Fruit fly (Drosophila melanogaster): Measurements from ENCODE around the gene CG15571.
A peak's percentile ranks its signal among the peaks of the same experiment; 100 is the strongest.

CG15571 gene

dm6 chrX:4205346-4206178, 11.6 kb downstream of the CG15571 start, which contains the start of gene Fas2:
Gene Fas2 (minus strand): TSS chrX:4206093.
- TF ChIP-seq CG17801 (GFP tag; optimal IDR thresholded peaks at IDR 0.05; ENCODE audit: partially characterized antibody): peak; percentile 39

DNA sequence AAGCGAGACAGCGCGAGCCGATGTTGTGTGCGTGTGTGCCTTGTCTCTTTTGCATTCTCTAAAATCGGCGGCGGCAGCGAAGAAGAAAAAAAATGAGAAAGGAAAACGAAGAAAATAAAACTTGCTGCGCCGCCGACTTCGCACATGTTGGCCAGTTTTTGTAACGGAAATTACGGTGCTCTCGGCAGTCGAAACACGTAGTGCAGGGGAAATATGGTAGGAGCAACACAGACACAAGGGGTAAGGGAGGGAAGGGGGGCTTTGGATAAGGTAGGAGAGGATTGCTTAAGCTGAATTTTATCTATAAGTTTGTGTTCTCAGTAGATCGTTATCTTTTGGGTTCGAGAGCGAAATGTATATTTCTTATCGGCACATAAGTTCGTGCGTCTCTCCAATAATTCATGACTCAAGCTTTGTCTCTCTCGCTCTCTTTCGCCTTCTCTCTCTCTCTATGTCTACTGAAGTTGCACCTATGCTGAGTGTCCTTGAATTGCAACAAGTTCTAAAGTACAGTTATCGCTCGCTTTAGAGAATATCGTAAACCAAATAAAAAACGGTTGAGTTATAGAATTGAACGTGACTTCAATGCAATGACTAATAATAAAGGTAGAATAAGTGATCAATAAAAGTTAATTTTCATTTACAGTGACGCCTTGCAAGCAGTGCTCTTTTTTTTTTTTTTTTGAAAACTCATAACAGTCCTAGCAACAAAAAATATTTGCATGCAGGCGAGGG, 13.3 kb downstream of the CG15571 start:
- TF ChIP-seq CG17801 (GFP tag; optimal IDR thresholded peaks at IDR 0.05; ENCODE audit: partially characterized antibody): no peak

- TF ChIP-seq CG17801 (GFP tag; optimal IDR thresholded peaks at IDR 0.05; ENCODE audit: partially characterized antibody): peak; percentile 52
Observed at dm6 chrX:4202235-4202794, 14.9 kb downstream of the CG15571 start.

dm6 chrX:4200612-4201011, 16.6 kb downstream of the CG15571 start:
- TF ChIP-seq CG17801 (GFP tag; optimal IDR thresholded peaks at IDR 0.05; ENCODE audit: partially characterized antibody): no peak

- no peak for TF ChIP-seq CG17801 (GFP tag; optimal IDR thresholded peaks at IDR 0.05; ENCODE audit: partially characterized antibody)
Observed at dm6 chrX:4198769-4199168, 18.4 kb downstream of the CG15571 start.

dm6 chrX:4197463-4197862, 19.7 kb downstream of the CG15571 start:
- TF ChIP-seq CG17801 (GFP tag; optimal IDR thresholded peaks at IDR 0.05; ENCODE audit: partially characterized antibody): peak; percentile 20

- no peak for TF ChIP-seq CG17801 (GFP tag; optimal IDR thresholded peaks at IDR 0.05; ENCODE audit: partially characterized antibody)
Observed at dm6 chrX:4186737-4187136, 30.5 kb downstream of the CG15571 start.

dm6 chrX:4185393-4185792, 31.8 kb downstream of the CG15571 start:
- no peak for TF ChIP-seq CG17801 (GFP tag; optimal IDR thresholded peaks at IDR 0.05; ENCODE audit: partially characterized antibody)

- TF ChIP-seq CG17801 (GFP tag; optimal IDR thresholded peaks at IDR 0.05; ENCODE audit: partially characterized antibody): no peak
Observed at dm6 chrX:4178819-4179218, 38.4 kb downstream of the CG15571 start.

- TF ChIP-seq CG17801 (GFP tag; optimal IDR thresholded peaks at IDR 0.05; ENCODE audit: partially characterized antibody): no peak
Observed at dm6 chrX:4177733-4178132, 39.5 kb downstream of the CG15571 start.

dm6 chrX:4175805-4176204, 41.4 kb downstream of the CG15571 start:
- TF ChIP-seq CG17801 (GFP tag; optimal IDR thresholded peaks at IDR 0.05; ENCODE audit: partially characterized antibody): no peak

dm6 chrX:4173381-4173780, 43.8 kb downstream of the CG15571 start:
- TF ChIP-seq CG17801 (GFP tag; optimal IDR thresholded peaks at IDR 0.05; ENCODE audit: partially characterized antibody): no peak

DNA sequence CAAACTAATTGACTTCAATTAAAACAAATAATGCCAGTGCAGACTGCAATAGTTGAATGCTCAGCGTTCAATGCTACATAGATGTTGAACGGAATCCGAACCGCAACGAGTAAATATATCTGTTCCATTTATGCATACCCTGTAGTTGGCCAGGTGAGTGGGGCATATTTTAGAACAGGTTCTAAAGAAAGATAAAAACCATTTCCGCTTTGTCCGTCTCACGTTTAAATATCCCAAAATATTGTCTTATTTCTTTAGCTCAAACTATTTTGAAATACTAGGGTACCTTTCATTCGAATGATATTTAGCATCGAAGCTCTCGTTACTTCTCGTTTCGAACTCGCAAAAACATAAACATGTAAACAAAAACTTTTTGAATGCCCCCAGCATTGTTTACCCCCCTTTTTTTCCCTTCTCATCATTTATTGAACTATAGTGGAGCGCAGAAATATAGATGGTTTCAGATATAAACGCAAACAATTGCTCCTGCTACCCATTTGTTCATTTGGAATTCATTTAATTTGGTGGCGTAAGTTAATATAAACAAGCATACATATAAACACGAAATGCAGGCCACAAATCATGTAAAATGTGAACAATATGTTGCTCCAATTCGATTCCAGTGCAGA, 44.9 kb downstream of the CG15571 start:
- TF ChIP-seq CG17801 (GFP tag; optimal IDR thresholded peaks at IDR 0.05; ENCODE audit: partially characterized antibody): no peak

- TF ChIP-seq CG17801 (GFP tag; optimal IDR thresholded peaks at IDR 0.05; ENCODE audit: partially characterized antibody): no peak
Observed at dm6 chrX:4170492-4170891, 46.7 kb downstream of the CG15571 start.
